Fruit fly (Drosophila melanogaster): ENCODE results near the gene CG7903.

The CG7903 gene

dm6 chr3R:30005332-30005979, 10.4 kb upstream of the CG7903 start:
- TF ChIP-seq Pif1B (GFP tag; optimal IDR thresholded peaks at IDR 0.05) (peak; percentile 53), CG10348 (GFP tag; IDR thresholded peaks at IDR 0.05) (no peak), Pif1A (GFP tag; optimal IDR thresholded peaks at IDR 0.05) (no peak), Ets98B (GFP tag; IDR thresholded peaks at IDR 0.05) (peak; percentile 76), CG9948 (tag; optimal IDR thresholded peaks at IDR 0.05) (no peak), D1 (tag; optimal IDR thresholded peaks at IDR 0.05) (no peak), CG17806 (tag; optimal IDR thresholded peaks at IDR 0.05) (peak; percentile 42), EcR (GFP tag; optimal IDR thresholded peaks at IDR 0.05) (peak; percentile 60), CG32121 (GFP tag; IDR thresholded peaks at IDR 0.05) (no peak), CG13204 (GFP tag; optimal IDR thresholded peaks at IDR 0.05) (no peak), fd96Ca (GFP tag; IDR thresholded peaks at IDR 0.05) (peak; percentile 55; the same call in 1 of the 3 replicates), CG12605 (GFP tag; IDR thresholded peaks at IDR 0.05) (peak; percentile 82), CG14655 (GFP tag; optimal IDR thresholded peaks at IDR 0.05) (peak; percentile 63), CG15710 (tag; optimal IDR thresholded peaks at IDR 0.05) (peak; percentile 45), CG4496 (GFP tag; IDR thresholded peaks at IDR 0.05) (peak; percentile 87), gl (tag; optimal IDR thresholded peaks at IDR 0.05) (peak; percentile 86), CG34367 (tag; optimal IDR thresholded peaks at IDR 0.05) (peak; percentile 34), CG8301 (tag; optimal IDR thresholded peaks at IDR 0.05) (peak; percentile 39), CG8159 (tag; optimal IDR thresholded peaks at IDR 0.05) (peak; percentile 44), rn (GFP tag; IDR thresholded peaks at IDR 0.05) (no peak), Snoo (tag; optimal IDR thresholded peaks at IDR 0.05) (no peak)

- TF ChIP-seq Snoo (tag; optimal IDR thresholded peaks at IDR 0.05), result peak; percentile 14
- TF ChIP-seq gl (tag; optimal IDR thresholded peaks at IDR 0.05), result no peak
Observed at dm6 chr3R:30004648-30005047, 9.6 kb upstream of the CG7903 start, which contains the start of the genes Nlp and Nph. Gene Nlp, plus strand, starts transcription at chr3R:30004785. Gene Nph, minus strand, starts transcription at chr3R:30004861.

dm6 chr3R:30000286-30000685, 5.3 kb upstream of the CG7903 start, which contains the start of gene Tace:
Gene Tace, plus strand, starts transcription at chr3R:30000530.
- no peak for TF ChIP-seq Pif1B (GFP tag; optimal IDR thresholded peaks at IDR 0.05)

dm6 chr3R:29999495-29999894, 4.5 kb upstream of the CG7903 start, which contains the start of gene CG34298:
Gene CG34298, plus strand, starts transcription at chr3R:29999795.
- TF ChIP-seq Pif1B (GFP tag; optimal IDR thresholded peaks at IDR 0.05) (no peak), CG15710 (tag; optimal IDR thresholded peaks at IDR 0.05) (no peak), CG17806 (tag; optimal IDR thresholded peaks at IDR 0.05) (no peak), CG10348 (GFP tag; IDR thresholded peaks at IDR 0.05) (no peak), Snoo (tag; optimal IDR thresholded peaks at IDR 0.05) (no peak), Pif1A (GFP tag; optimal IDR thresholded peaks at IDR 0.05) (no peak), Ets98B (GFP tag; IDR thresholded peaks at IDR 0.05) (no peak), CG9948 (tag; optimal IDR thresholded peaks at IDR 0.05) (no peak), fd96Ca (GFP tag; IDR thresholded peaks at IDR 0.05) (no peak), CG8159 (tag; optimal IDR thresholded peaks at IDR 0.05) (no peak), rn (GFP tag; IDR thresholded peaks at IDR 0.05) (no peak), CG4496 (GFP tag; IDR thresholded peaks at IDR 0.05) (no peak), CG8301 (tag; optimal IDR thresholded peaks at IDR 0.05) (no peak), D1 (tag; optimal IDR thresholded peaks at IDR 0.05) (no peak), CG34367 (tag; optimal IDR thresholded peaks at IDR 0.05) (no peak)

dm6 chr3R:29997607-29998236, 2.7 kb upstream of the CG7903 start, which contains the start of the genes CG15525 and CG11504:
Gene CG15525, minus strand, starts transcription at chr3R:29997676.
Gene CG11504, plus strand, starts transcription at chr3R:29997900.
- TF ChIP-seq CG14655 (GFP tag; optimal IDR thresholded peaks at IDR 0.05), result no peak
- TF ChIP-seq Ets98B (GFP tag; IDR thresholded peaks at IDR 0.05), result peak; percentile 19; the same call in 1 of the 2 replicates
- TF ChIP-seq Pif1B (GFP tag; optimal IDR thresholded peaks at IDR 0.05), result no peak
- no peak for TF ChIP-seq CG8159 (tag; optimal IDR thresholded peaks at IDR 0.05)

- TF ChIP-seq CG10348 (GFP tag; IDR thresholded peaks at IDR 0.05), result no peak
- TF ChIP-seq CG15710 (tag; optimal IDR thresholded peaks at IDR 0.05), result no peak
- TF ChIP-seq CG8301 (tag; optimal IDR thresholded peaks at IDR 0.05), result no peak
- no peak for TF ChIP-seq CG8159 (tag; optimal IDR thresholded peaks at IDR 0.05)
- no peak for TF ChIP-seq CG12605 (GFP tag; IDR thresholded peaks at IDR 0.05)
- TF ChIP-seq EcR (GFP tag; optimal IDR thresholded peaks at IDR 0.05), result no peak
- TF ChIP-seq CG9948 (tag; optimal IDR thresholded peaks at IDR 0.05), result no peak
- no peak for TF ChIP-seq rn (GFP tag; IDR thresholded peaks at IDR 0.05)
- no peak for TF ChIP-seq CG34367 (tag; optimal IDR thresholded peaks at IDR 0.05)
- no peak for TF ChIP-seq CG17806 (tag; optimal IDR thresholded peaks at IDR 0.05)
- no peak for TF ChIP-seq Snoo (tag; optimal IDR thresholded peaks at IDR 0.05)
Observed at dm6 chr3R:29993134-29993533, 1.9 kb downstream of the CG7903 start, which contains the start of gene Acph-1. Gene Acph-1, minus strand, starts transcription at chr3R:29993411.

All from whole organism, pupa.